Worm (Caenorhabditis elegans) whole organism, L2 larva: ENCODE data around the gene Y38H8A.4.

Experiments
- ZK546.5 ChIP-seq: sonication (generic microtip); optimal IDR thresholded peaks from 2 replicates; lab custom pipeline; 2017; ENCODE audit warnings: missing biosample characterization, missing genetic modification characterization
- mdl-1 ChIP-seq, 2 experiments: fragments of 150-350 bp in 1 of 2; sonication (generic microtip) in 1 of 2; optimal IDR thresholded peaks; 2 replicates each; lab custom pipeline; 2017; ENCODE audit warnings: missing biosample characterization in 2 of 2, missing genetic modification characterization in 2 of 2
- nhr-11 ChIP-seq: fragments of 150-350 bp; optimal IDR thresholded peaks from 2 replicates; lab custom pipeline; 2014; ENCODE audit warnings: missing biosample characterization, missing genetic modification characterization
- snpc-4 ChIP-seq: fragments of 150-350 bp; optimal IDR thresholded peaks from 2 replicates; lab custom pipeline; 2014; ENCODE audit warnings: missing biosample characterization, missing genetic modification characterization
- unc-62 ChIP-seq: fragments of 150-350 bp; optimal IDR thresholded peaks from 2 replicates; lab custom pipeline; 2014; ENCODE audit warnings: missing biosample characterization, missing genetic modification reagents, missing genetic modification characterization
- ztf-11 ChIP-seq: sonication (generic microtip); optimal IDR thresholded peaks from 2 replicates; lab custom pipeline; 2017; ENCODE audit warnings: missing biosample characterization, missing genetic modification characterization

DNA sequence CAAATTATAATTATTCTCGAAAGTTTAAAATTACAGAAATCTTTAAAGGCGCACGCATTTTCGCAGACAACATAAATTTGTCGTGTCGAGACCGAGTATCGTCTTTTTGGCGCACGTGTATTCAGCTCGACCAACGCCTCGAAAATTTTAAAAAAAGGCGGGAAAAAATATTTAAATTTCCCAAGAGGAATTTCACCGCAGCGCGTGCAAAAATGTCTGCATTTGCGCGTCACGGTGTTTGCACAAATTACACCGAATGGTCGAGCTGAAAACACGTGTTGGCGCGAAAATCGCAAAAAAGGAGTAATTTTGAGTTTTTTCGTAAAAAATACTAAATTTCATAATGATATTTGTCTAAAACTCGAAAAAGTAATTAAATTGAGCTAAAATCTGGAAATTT, 21.4 kb downstream of the Y38H8A.4 start:
- TF ChIP-seq ztf-11 (tag; lab: Kevin White, UChicago) (no peak), ZK546.5 (tag; lab: Kevin White, UChicago) (no peak), mdl-1 (tag; optimal IDR thresholded peaks at IDR 0.05; lab: Kevin White, UChicago) (no peak), snpc-4 (tag; lab: Kevin White, UChicago) (no peak), unc-62 (GFP tag; lab: Kevin White, UChicago) (no peak), nhr-11 (tag; lab: Kevin White, UChicago) (no peak)
